Worm (Caenorhabditis elegans) whole organism, late embryonic: ENCODE data around the gene hrpu-2.

Experiments used
- C38D4.7 ChIP-seq: fragments of 200-800 bp; sonication (Bioruptor generic); optimal IDR thresholded peaks from 2 replicates; lab custom pipeline; 2018; ENCODE audit warnings: mild to moderate bottlenecking, missing genetic modification characterization, moderate library complexity, missing compliant biosample characterization
- K02D7.2 ChIP-seq: sonication (generic microtip); optimal IDR thresholded peaks from 2 replicates; lab custom pipeline; 2017; ENCODE audit warnings: mild to moderate bottlenecking, missing genetic modification characterization, missing compliant biosample characterization
- Y22D7AL.16 ChIP-seq: sonication (generic microtip); optimal IDR thresholded peaks from 2 replicates; lab custom pipeline; 2016; ENCODE audit warnings: missing genetic modification characterization, missing compliant biosample characterization
- ama-1 ChIP-seq: fragments of 150-350 bp; optimal IDR thresholded peaks from 2 replicates; lab custom pipeline; 2014
- ceh-18 ChIP-seq: sonication (generic microtip); optimal IDR thresholded peaks from 2 replicates; lab custom pipeline; 2016; ENCODE audit warnings: missing genetic modification characterization, missing compliant biosample characterization
- ceh-22 ChIP-seq: sonication (generic microtip); optimal IDR thresholded peaks from 2 replicates; lab custom pipeline; 2017; ENCODE audit warnings: missing biosample characterization, missing genetic modification characterization
- ceh-30 ChIP-seq: fragments of 150-350 bp; optimal IDR thresholded peaks from 2 replicates; lab custom pipeline; 2014; ENCODE audit warnings: missing biosample characterization, missing genetic modification characterization
- ceh-31 ChIP-seq: sonication (generic microtip); optimal IDR thresholded peaks from 2 replicates; lab custom pipeline; 2016; ENCODE audit warnings: missing genetic modification characterization, missing compliant biosample characterization
- ceh-34 ChIP-seq: sonication (generic microtip); optimal IDR thresholded peaks from 2 replicates; lab custom pipeline; 2016; ENCODE audit warnings: mild to moderate bottlenecking, missing genetic modification characterization, missing compliant biosample characterization
- ceh-9 ChIP-seq: sonication (generic microtip); optimal IDR thresholded peaks from 2 replicates; lab custom pipeline; 2016; ENCODE audit warnings: mild to moderate bottlenecking, missing genetic modification characterization, inconsistent platforms, missing compliant biosample characterization
- che-1 ChIP-seq: sonication (generic microtip); optimal IDR thresholded peaks from 2 replicates; lab custom pipeline; 2016; ENCODE audit warnings: mild to moderate bottlenecking, missing genetic modification characterization, missing compliant biosample characterization
- dve-1 ChIP-seq: sonication (generic microtip); optimal IDR thresholded peaks from 2 replicates; lab custom pipeline; 2017; ENCODE audit warnings: antibody characterized with exemption, mild to moderate bottlenecking, missing genetic modification characterization, missing compliant biosample characterization
- elt-2 ChIP-seq: sonication (generic microtip); optimal IDR thresholded peaks from 2 replicates; lab custom pipeline; 2016; ENCODE audit warnings: missing genetic modification reagents, missing genetic modification characterization, missing compliant biosample characterization
- elt-4 ChIP-seq: sonication (generic microtip); optimal IDR thresholded peaks from 2 replicates; lab custom pipeline; 2016; ENCODE audit warnings: missing genetic modification characterization, missing compliant biosample characterization
- ets-4 ChIP-seq: sonication (generic microtip); optimal IDR thresholded peaks from 2 replicates; lab custom pipeline; 2016; ENCODE audit warnings: missing genetic modification characterization, missing compliant biosample characterization
- eyg-1 ChIP-seq: sonication (generic microtip); optimal IDR thresholded peaks from 2 replicates; lab custom pipeline; 2016; ENCODE audit warnings: missing genotype, missing genetic modification characterization, missing compliant biosample characterization
- fax-1 ChIP-seq: sonication (generic microtip); optimal IDR thresholded peaks from 2 replicates; lab custom pipeline; 2016; ENCODE audit warnings: missing genotype, missing genetic modification characterization, missing compliant biosample characterization
- fkh-10 ChIP-seq: fragments of 150-350 bp; optimal IDR thresholded peaks from 2 replicates; lab custom pipeline; 2014; ENCODE audit warnings: missing biosample characterization, missing genetic modification reagents, missing genetic modification characterization
- fkh-6 ChIP-seq: sonication (generic microtip); optimal IDR thresholded peaks from 2 replicates; lab custom pipeline; 2016; ENCODE audit warnings: missing genetic modification characterization, missing compliant biosample characterization
- gmeb-2 ChIP-seq: sonication (generic microtip); optimal IDR thresholded peaks from 2 replicates; lab custom pipeline; 2016; ENCODE audit warnings: missing genetic modification characterization, inconsistent platforms, missing compliant biosample characterization
- hlh-13 ChIP-seq: fragments of 200-800 bp; sonication (Bioruptor generic); optimal IDR thresholded peaks from 2 replicates; lab custom pipeline; 2018; ENCODE audit warnings: mild to moderate bottlenecking, missing genetic modification characterization, missing compliant biosample characterization
- hlh-30 ChIP-seq: sonication (generic microtip); optimal IDR thresholded peaks from 2 replicates; lab custom pipeline; 2017; ENCODE audit warnings: antibody characterized with exemption, missing genetic modification characterization, missing compliant biosample characterization; ENCODE audit not compliant: insufficient read depth
- hlh-6 ChIP-seq: sonication (generic microtip); optimal IDR thresholded peaks from 2 replicates; lab custom pipeline; 2016; ENCODE audit warnings: missing genotype, missing genetic modification characterization, missing compliant biosample characterization
- hlh-8 ChIP-seq: sonication (generic microtip); optimal IDR thresholded peaks from 2 replicates; lab custom pipeline; 2016; ENCODE audit warnings: missing genotype, missing genetic modification characterization, missing compliant biosample characterization
- madf-2 ChIP-seq: sonication (generic microtip); optimal IDR thresholded peaks from 2 replicates; lab custom pipeline; 2017; ENCODE audit warnings: missing genetic modification characterization, missing compliant biosample characterization
- nfya-1 ChIP-seq: sonication (generic microtip); optimal IDR thresholded peaks from 2 replicates; lab custom pipeline; 2017; ENCODE audit warnings: missing genetic modification characterization, mild to moderate bottlenecking, missing compliant biosample characterization, antibody characterized with exemption, moderate library complexity
- nhr-232 ChIP-seq: sonication (generic microtip); optimal IDR thresholded peaks from 2 replicates; lab custom pipeline; 2016; ENCODE audit warnings: missing genetic modification characterization, missing compliant biosample characterization
- npax-4 ChIP-seq: sonication (generic microtip); optimal IDR thresholded peaks from 2 replicates; lab custom pipeline; 2016; ENCODE audit warnings: missing genetic modification characterization, missing compliant biosample characterization
- pag-3 ChIP-seq: sonication (generic microtip); optimal IDR thresholded peaks from 2 replicates; lab custom pipeline; 2016; ENCODE audit warnings: missing compliant biosample characterization, missing genetic modification characterization, borderline replicate concordance
- pax-1 ChIP-seq: fragments of 150-350 bp; optimal IDR thresholded peaks from 2 replicates; lab custom pipeline; 2014; ENCODE audit warnings: missing biosample characterization, missing genetic modification characterization
- ref-2 ChIP-seq: sonication (generic microtip); optimal IDR thresholded peaks from 2 replicates; lab custom pipeline; 2016; ENCODE audit warnings: missing genetic modification characterization, missing compliant biosample characterization
- rnt-1 ChIP-seq: sonication (generic microtip); optimal IDR thresholded peaks from 2 replicates; lab custom pipeline; 2016; ENCODE audit warnings: missing genetic modification characterization, missing compliant biosample characterization
- sdc-2 ChIP-seq: sonication (generic microtip); optimal IDR thresholded peaks from 2 replicates; lab custom pipeline; 2016; ENCODE audit warnings: missing genotype, missing genetic modification characterization, missing compliant biosample characterization
- sox-4 ChIP-seq: sonication (generic microtip); optimal IDR thresholded peaks from 2 replicates; lab custom pipeline; 2017; ENCODE audit warnings: mild to moderate bottlenecking, missing genetic modification characterization, inconsistent platforms, missing compliant biosample characterization
- tbx-7 ChIP-seq: sonication (generic microtip); optimal IDR thresholded peaks from 2 replicates; lab custom pipeline; 2016; ENCODE audit warnings: missing genotype, missing genetic modification characterization, missing compliant biosample characterization
- unc-3 ChIP-seq, 2 experiments: fragments of 200-800 bp in 1 of 2; sonication (Bioruptor generic) in 1 of 2; sonication (generic microtip) in 1 of 2; conservative IDR thresholded peaks in 1 of 2; optimal IDR thresholded peaks in 1 of 2; 2 replicates each; pipeline versions ENCODE4 v1.3.6 to Lab custom; 2016 to 2022; ENCODE audit warnings: missing compliant biosample characterization in 2 of 2, missing genetic modification characterization in 2 of 2, missing genetic modification reagents in 1 of 2
- zip-5 ChIP-seq: sonication (generic microtip); optimal IDR thresholded peaks from 2 replicates; lab custom pipeline; 2016; ENCODE audit warnings: missing genetic modification characterization, missing compliant biosample characterization
- ztf-16 ChIP-seq: sonication (generic microtip); optimal IDR thresholded peaks from 2 replicates; lab custom pipeline; 2017; ENCODE audit warnings: missing genetic modification characterization, missing compliant biosample characterization

hrpu-2 gene

ce11 chrIV:2159069-2159468, 18.6 kb upstream of the hrpu-2 start, which contains the start of gene gcy-37:
TSS of gene gcy-37 (minus strand) at chrIV:2159169.
- no peak for TF ChIP-seq gmeb-2 (tag; lab: Kevin White, UChicago)
- TF ChIP-seq ceh-18 (tag; lab: Kevin White, UChicago) = no peak
- TF ChIP-seq hlh-30 (tag; lab: Kevin White, UChicago) = no peak
- TF ChIP-seq nhr-232 (tag; lab: Kevin White, UChicago) = no peak
- TF ChIP-seq unc-3 (GFP tag; conservative IDR thresholded peaks at IDR 0.05; lab: Robert Waterston, UW) = no peak
- no peak for TF ChIP-seq unc-3 (tag; optimal IDR thresholded peaks at IDR 0.05; lab: Kevin White, UChicago)
- TF ChIP-seq hlh-6 (tag; lab: Kevin White, UChicago) = no peak

- no peak for TF ChIP-seq che-1
- TF ChIP-seq ref-2 (tag; lab: Kevin White, UChicago) = no peak
- no peak for TF ChIP-seq elt-2 (tag; lab: Kevin White, UChicago)
- TF ChIP-seq ceh-18 (tag; lab: Kevin White, UChicago) = no peak
- TF ChIP-seq hlh-13 (GFP tag; lab: Kevin White, UChicago) = no peak
- no peak for TF ChIP-seq zip-5 (tag; lab: Kevin White, UChicago)
- TF ChIP-seq rnt-1 (tag; lab: Kevin White, UChicago) = no peak
- no peak for TF ChIP-seq sox-4 (tag; lab: Kevin White, UChicago)
- no peak for TF ChIP-seq eyg-1
- no peak for TF ChIP-seq nfya-1 (tag; lab: Kevin White, UChicago)
- TF ChIP-seq Y22D7AL.16 (tag; lab: Kevin White, UChicago) = no peak
- no peak for TF ChIP-seq ama-1
- no peak for TF ChIP-seq unc-3 (GFP tag; conservative IDR thresholded peaks at IDR 0.05; lab: Robert Waterston, UW)
- TF ChIP-seq unc-3 (tag; optimal IDR thresholded peaks at IDR 0.05; lab: Kevin White, UChicago) = no peak
- TF ChIP-seq dve-1 (tag; lab: Kevin White, UChicago) = no peak
- no peak for TF ChIP-seq ztf-16 (tag; lab: Kevin White, UChicago)
- TF ChIP-seq fax-1 (tag; lab: Kevin White, UChicago) = no peak
- no peak for TF ChIP-seq hlh-30 (tag; lab: Kevin White, UChicago)
- TF ChIP-seq hlh-6 (tag; lab: Kevin White, UChicago) = no peak
- no peak for TF ChIP-seq pag-3 (tag; lab: Kevin White, UChicago)
- no peak for TF ChIP-seq ets-4 (tag; lab: Kevin White, UChicago)
Observed at ce11 chrIV:2162256-2162655, 15.4 kb upstream of the hrpu-2 start.

ce11 chrIV:2168514-2168913, 9.2 kb upstream of the hrpu-2 start, which contains the start of gene C54E4.4:
TSS of gene C54E4.4 (minus strand) at chrIV:2168614.
- TF ChIP-seq hlh-8 (tag; lab: Kevin White, UChicago) = no peak
- no peak for TF ChIP-seq C38D4.7 (GFP tag; lab: Kevin White, UChicago)
- TF ChIP-seq ceh-22 (tag; lab: Kevin White, UChicago) = no peak

- no peak for TF ChIP-seq ceh-18 (tag; lab: Kevin White, UChicago)
- no peak for TF ChIP-seq fkh-10 (GFP tag; lab: Kevin White, UChicago)
- no peak for TF ChIP-seq elt-4 (tag; lab: Kevin White, UChicago)
- no peak for TF ChIP-seq tbx-7 (tag; lab: Kevin White, UChicago)
- no peak for TF ChIP-seq fkh-6 (tag; lab: Kevin White, UChicago)
- TF ChIP-seq dve-1 (tag; lab: Kevin White, UChicago) = no peak
- TF ChIP-seq madf-2 = no peak
- TF ChIP-seq ceh-30 (tag; lab: Kevin White, UChicago) = no peak
- no peak for TF ChIP-seq ama-1
- TF ChIP-seq gmeb-2 (tag; lab: Kevin White, UChicago) = no peak
- no peak for TF ChIP-seq K02D7.2 (tag; lab: Kevin White, UChicago)
- TF ChIP-seq ceh-31 (tag; lab: Kevin White, UChicago) = no peak
- no peak for TF ChIP-seq hlh-13 (GFP tag; lab: Kevin White, UChicago)
- no peak for TF ChIP-seq pax-1
- TF ChIP-seq ceh-34 (tag; lab: Kevin White, UChicago) = no peak
- TF ChIP-seq sdc-2 (tag; lab: Kevin White, UChicago) = no peak
- no peak for TF ChIP-seq npax-4
- TF ChIP-seq eyg-1 = no peak
- no peak for TF ChIP-seq ceh-9 (tag; lab: Kevin White, UChicago)
- TF ChIP-seq nhr-232 (tag; lab: Kevin White, UChicago) = no peak
Observed at ce11 chrIV:2170332-2170731, 7.4 kb upstream of the hrpu-2 start.
